Worm (Caenorhabditis elegans): ENCODE measurements around the gene F39B3.3.

F39B3.3 gene

DNA sequence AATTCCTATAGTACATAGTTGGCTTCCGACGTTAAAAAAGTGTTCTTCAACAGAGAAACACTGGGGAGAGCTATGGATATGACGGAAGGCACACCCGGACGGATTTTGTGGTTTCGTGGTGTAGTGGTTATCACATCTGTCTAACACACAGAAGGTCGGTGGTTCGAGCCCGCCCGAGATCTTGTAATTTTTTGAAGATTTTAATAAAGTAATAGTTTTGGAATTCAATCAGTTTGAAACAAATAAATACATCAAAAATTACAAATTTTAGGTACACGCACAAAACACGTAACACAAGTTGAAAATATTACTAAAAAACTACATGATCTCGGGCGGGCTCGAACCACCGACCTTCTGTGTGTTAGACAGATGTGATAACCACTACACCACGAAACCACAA, 32.3 kb upstream of the F39B3.3 start:
- 0 out of 2 replicates have a peak, but pooled peaks have one; percentile 27 for TF ChIP-seq bed-2 (GFP tag; IDR thresholded peaks at IDR 0.05)
- TF ChIP-seq rpc-1 (optimal IDR thresholded peaks at IDR 0.05): peak; percentile 76
- peak; percentile 85 for TF ChIP-seq rpc-1 (tag; optimal IDR thresholded peaks at IDR 0.05)
- TF ChIP-seq lin-40 (tag; optimal IDR thresholded peaks at IDR 0.05): no peak
- no peak for TF ChIP-seq ama-1 (optimal IDR thresholded peaks at IDR 0.05)
- no peak for TF ChIP-seq ama-1 (GFP tag; optimal IDR thresholded peaks at IDR 0.05)
- TF ChIP-seq Y56A3A.18 (GFP tag; IDR thresholded peaks at IDR 0.05): no peak; the same call in 1 of the 2 replicates
- TF ChIP-seq die-1 (tag; optimal IDR thresholded peaks at IDR 0.05): peak; percentile 42
- TF ChIP-seq pha-4 (tag; optimal IDR thresholded peaks at IDR 0.05): no peak
- peak; percentile 72 for TF ChIP-seq zim-3 (tag; optimal IDR thresholded peaks at IDR 0.05)
- TF ChIP-seq ceh-27 (GFP tag; optimal IDR thresholded peaks at IDR 0.05): peak; percentile 18
- no peak for TF ChIP-seq F55B11.4 (tag; optimal IDR thresholded peaks at IDR 0.05; ENCODE audit: borderline replicate concordance, insufficient read depth)
- no peak for TF ChIP-seq bed-1 (GFP tag; IDR thresholded peaks at IDR 0.05)
- peak; percentile 34 for TF ChIP-seq F49E8.2 (tag; optimal IDR thresholded peaks at IDR 0.05; ENCODE audit: insufficient read depth)
- peak; percentile 72 for TF ChIP-seq B0261.1 (tag; optimal IDR thresholded peaks at IDR 0.05)
- no peak for TF ChIP-seq sea-2 (GFP tag; IDR thresholded peaks at IDR 0.05)
- peak; percentile 83 for TF ChIP-seq lin-26 (GFP tag; IDR thresholded peaks at IDR 0.05)
- TF ChIP-seq egrh-3 (GFP tag; IDR thresholded peaks at IDR 0.05): no peak
- TF ChIP-seq efl-1 (GFP tag; optimal IDR thresholded peaks at IDR 0.05): no peak
- peak; percentile 52 for TF ChIP-seq hmg-1.2 (GFP tag; IDR thresholded peaks at IDR 0.05)
- TF ChIP-seq cebp-1 (GFP tag; IDR thresholded peaks at IDR 0.05): no peak
- TF ChIP-seq cebp-1 (tag; optimal IDR thresholded peaks at IDR 0.05): no peak
- peak; percentile 8 for TF ChIP-seq repo-1 (tag; optimal IDR thresholded peaks at IDR 0.05)
- TF ChIP-seq nhr-179 (tag; optimal IDR thresholded peaks at IDR 0.05): no peak
- TF ChIP-seq lsy-27 (tag; optimal IDR thresholded peaks at IDR 0.05; ENCODE audit: borderline replicate concordance, insufficient read depth): no peak
- no peak for TF ChIP-seq madf-8 (GFP tag; conservative IDR thresholded peaks at IDR 0.05)
- TF ChIP-seq F23B12.7 (tag; optimal IDR thresholded peaks at IDR 0.05; ENCODE audit: insufficient read depth): peak; percentile 15
- TF ChIP-seq ztf-25 (GFP tag; IDR thresholded peaks at IDR 0.05): peak; percentile 68; the same call in 1 of the 2 replicates
- no peak for TF ChIP-seq F57C9.4 (tag; optimal IDR thresholded peaks at IDR 0.05)
- peak; percentile 57 for TF ChIP-seq chd-7 (tag; optimal IDR thresholded peaks at IDR 0.05)
- peak; percentile 42 for TF ChIP-seq snpc-1.1 (tag; optimal IDR thresholded peaks at IDR 0.05; ENCODE audit: insufficient read depth)
- no peak for TF ChIP-seq C17E4.6 (GFP tag; IDR thresholded peaks at IDR 0.05)
- peak; percentile 30 for TF ChIP-seq athp-1 (tag; optimal IDR thresholded peaks at IDR 0.05)
- TF ChIP-seq cebp-2 (GFP tag; IDR thresholded peaks at IDR 0.05): 0 out of 2 replicates have a peak, but pooled peaks have one; percentile 44
- TF ChIP-seq attf-3 (GFP tag; conservative IDR thresholded peaks at IDR 0.05): no peak
- peak; percentile 15 for TF ChIP-seq ztf-18 (tag; optimal IDR thresholded peaks at IDR 0.05)
- TF ChIP-seq ztf-28 (GFP tag; IDR thresholded peaks at IDR 0.05): no peak
- TF ChIP-seq dox-1 (GFP tag; IDR thresholded peaks at IDR 0.05): no peak
- TF ChIP-seq rcor-1 (GFP tag; IDR thresholded peaks at IDR 0.05): peak; percentile 60; the same call in 1 of the 2 replicates
- no peak for TF ChIP-seq madf-3 (GFP tag; IDR thresholded peaks at IDR 0.05)
- peak; percentile 5 for TF ChIP-seq lsl-1 (GFP tag; optimal IDR thresholded peaks at IDR 0.05)
- TF ChIP-seq sptf-2 (GFP tag; optimal IDR thresholded peaks at IDR 0.05): no peak
- TF ChIP-seq lin-35 (GFP tag; optimal IDR thresholded peaks at IDR 0.05): peak in 1 of 3 experiments; percentile 54
- 0 out of 2 replicates have a peak, but pooled peaks have one; percentile 5 for TF ChIP-seq ztf-6 (GFP tag; IDR thresholded peaks at IDR 0.05)
- no peak for TF ChIP-seq Y79H2A.3 (GFP tag; conservative IDR thresholded peaks at IDR 0.05)
- TF ChIP-seq gei-17 (GFP tag; optimal IDR thresholded peaks at IDR 0.05): no peak
- TF ChIP-seq Y53F4B.3 (GFP tag; IDR thresholded peaks at IDR 0.05): no peak
- TF ChIP-seq fkh-3 (tag; optimal IDR thresholded peaks at IDR 0.05): no peak
- peak; percentile 57 for TF ChIP-seq somi-1 (GFP tag; optimal IDR thresholded peaks at IDR 0.05)
